Fruit fly (Drosophila melanogaster) whole organism, embryonic: ENCODE data around the gene CG34409.

Source experiments
- Ada2b ChIP-seq: fragments of 200-800 bp; sonication (Bioruptor generic); IDR thresholded peaks from 2 replicates; pipeline ENCODE4 v1.3.6; 2022; ENCODE audit warnings: missing biosample characterization, missing genetic modification characterization
- Awh ChIP-seq: fragments of 200-800 bp; sonication (Bioruptor generic); IDR thresholded peaks from 2 replicates; pipeline ENCODE4, ENCODE4 v1.3.6; 2022; ENCODE audit warnings: missing biosample characterization, missing genetic modification characterization
- Bdp1 ChIP-seq: fragments of 200-800 bp; sonication (Bioruptor generic); optimal IDR thresholded peaks from 3 replicates; lab custom pipeline; 2016; ENCODE audit warnings: missing biosample characterization, missing genetic modification characterization
- CG10274 ChIP-seq: fragments of 200-800 bp; sonication (Bioruptor generic); optimal IDR thresholded peaks from 3 replicates; lab custom pipeline; 2017; ENCODE audit warnings: missing biosample characterization, mild to moderate bottlenecking, missing genetic modification characterization
- CG11723 ChIP-seq: fragments of 200-800 bp; sonication (Bioruptor generic); optimal IDR thresholded peaks from 2 replicates; lab custom pipeline; 2017; ENCODE audit warnings: missing biosample characterization, mild to moderate bottlenecking, missing genetic modification characterization
- CG12391 ChIP-seq: fragments of 200-800 bp; sonication (Bioruptor generic); optimal IDR thresholded peaks from 3 replicates; lab custom pipeline; 2018; ENCODE audit warnings: missing biosample characterization, mild to moderate bottlenecking, missing genetic modification characterization, moderate library complexity
- CG13424 ChIP-seq: fragments of 200-800 bp; sonication (Bioruptor generic); optimal IDR thresholded peaks from 2 replicates; lab custom pipeline; 2019; ENCODE audit warnings: missing biosample characterization, mild to moderate bottlenecking, missing genetic modification characterization, moderate library complexity
- CG13624 ChIP-seq: fragments of 200-800 bp; sonication (Bioruptor generic); optimal IDR thresholded peaks from 2 replicates; lab custom pipeline; 2016; ENCODE audit warnings: missing biosample characterization, missing genetic modification characterization
- CG13894 ChIP-seq: fragments of 200-800 bp; sonication (Bioruptor generic); optimal IDR thresholded peaks from 3 replicates; lab custom pipeline; 2018; ENCODE audit warnings: missing biosample characterization, mild to moderate bottlenecking, missing genetic modification characterization, moderate library complexity
- CG15696 ChIP-seq: fragments of 200-800 bp; sonication (Bioruptor generic); optimal IDR thresholded peaks from 2 replicates; lab custom pipeline; 2019; ENCODE audit warnings: missing biosample characterization, mild to moderate bottlenecking, missing genetic modification characterization, moderate library complexity
- CG17385 ChIP-seq: fragments of 200-800 bp; sonication (Bioruptor generic); optimal IDR thresholded peaks from 3 replicates; lab custom pipeline; 2018; ENCODE audit warnings: missing biosample characterization, mild to moderate bottlenecking, missing genetic modification characterization
- CG2120 ChIP-seq: fragments of 200-800 bp; sonication (Bioruptor generic); optimal IDR thresholded peaks from 3 replicates; lab custom pipeline; 2016; ENCODE audit warnings: missing biosample characterization, missing genetic modification characterization
- CG32532 ChIP-seq: fragments of 200-800 bp; sonication (Bioruptor generic); IDR thresholded peaks from 2 replicates; pipeline ENCODE4 v1.3.6; 2022; ENCODE audit warnings: missing biosample characterization, missing genetic modification characterization
- CG3281 ChIP-seq: fragments of 200-800 bp; sonication (Bioruptor generic); optimal IDR thresholded peaks from 3 replicates; lab custom pipeline; 2017; ENCODE audit warnings: missing biosample characterization, mild to moderate bottlenecking, missing genetic modification characterization
- CG5180 ChIP-seq: fragments of 200-800 bp; sonication (Bioruptor generic); optimal IDR thresholded peaks from 3 replicates; lab custom pipeline; 2017; ENCODE audit warnings: missing biosample characterization, missing genetic modification characterization, mild to moderate bottlenecking, moderate library complexity, missing genetic modification reagents
- CG7357 ChIP-seq: fragments of 200-800 bp; sonication (Bioruptor generic); IDR thresholded peaks from 3 replicates; pipeline ENCODE4 v1.3.6; 2022; ENCODE audit warnings: missing biosample characterization, missing genetic modification characterization
- CG8924 ChIP-seq: fragments of 200-800 bp; optimal IDR thresholded peaks from 3 replicates; lab custom pipeline; 2019; ENCODE audit warnings: missing biosample characterization, mild to moderate bottlenecking, missing genetic modification characterization, moderate library complexity
- D19A ChIP-seq: fragments of 200-800 bp; optimal IDR thresholded peaks from 3 replicates; lab custom pipeline; 2019; ENCODE audit warnings: missing biosample characterization, mild to moderate bottlenecking, missing genetic modification characterization, moderate library complexity
- D19B ChIP-seq: fragments of 200-800 bp; sonication (Bioruptor generic); optimal IDR thresholded peaks from 2 replicates; lab custom pipeline; 2017; ENCODE audit warnings: missing biosample characterization, mild to moderate bottlenecking, missing genetic modification characterization
- Dp ChIP-seq: fragments of 200-800 bp; sonication (Bioruptor generic); optimal IDR thresholded peaks from 2 replicates; lab custom pipeline; 2018; ENCODE audit warnings: missing biosample characterization, mild to moderate bottlenecking, missing genetic modification characterization, moderate library complexity
- Dref ChIP-seq: fragments of 200-800 bp; sonication (Bioruptor generic); IDR thresholded peaks from 2 replicates; pipeline ENCODE4 v1.3.6; 2022; ENCODE audit warnings: missing biosample characterization, missing genetic modification characterization
- Drgx ChIP-seq: fragments of 200-800 bp; sonication (Bioruptor generic); IDR thresholded peaks from 2 replicates; pipeline ENCODE4 v1.3.6; 2022; ENCODE audit warnings: missing biosample characterization, missing genetic modification characterization
- Elba2 ChIP-seq: fragments of 200-800 bp; sonication (Bioruptor generic); optimal IDR thresholded peaks from 3 replicates; lab custom pipeline; 2016; ENCODE audit warnings: missing biosample characterization, missing genetic modification characterization
- Fer3 ChIP-seq: fragments of 200-800 bp; sonication (Bioruptor generic); optimal IDR thresholded peaks from 2 replicates; lab custom pipeline; 2018; ENCODE audit warnings: missing biosample characterization, mild to moderate bottlenecking, missing genetic modification characterization, moderate library complexity
- HLHmδ ChIP-seq: fragments of 200-800 bp; sonication (Bioruptor generic); optimal IDR thresholded peaks from 2 replicates; lab custom pipeline; 2018; ENCODE audit warnings: missing biosample characterization, mild to moderate bottlenecking, missing genetic modification characterization, moderate library complexity
- Med ChIP-seq: fragments of 200-800 bp; sonication (Bioruptor generic); peaks from one replicate; lab custom pipeline; 2016; ENCODE audit warnings: missing biosample characterization, missing genetic modification characterization, mild to moderate bottlenecking, inconsistent platforms, moderate library complexity
- Rfx ChIP-seq: fragments of 200-800 bp; sonication (Bioruptor generic); IDR thresholded peaks from 2 replicates; pipeline ENCODE4 v1.3.6; 2022; ENCODE audit warnings: missing biosample characterization, missing genetic modification characterization
- Six4 ChIP-seq: fragments of 200-800 bp; sonication (Bioruptor generic); optimal IDR thresholded peaks from 2 replicates; lab custom pipeline; 2016; ENCODE audit warnings: missing biosample characterization, missing genetic modification characterization
- Stat92E ChIP-seq, 3 experiments: fragments of >200 bp in 2 of 3; fragments of 200-800 bp in 1 of 3; sonication (Bioruptor generic) in 1 of 3; optimal IDR thresholded peaks; 2 replicates each; lab custom pipeline; 2017 to 2019; ENCODE audit warnings: missing biosample characterization in 3 of 3, missing genetic modification characterization in 3 of 3, mild to moderate bottlenecking in 1 of 3, moderate library complexity in 1 of 3
- TFAM ChIP-seq: fragments of 200-800 bp; sonication (Bioruptor generic); optimal IDR thresholded peaks from 2 replicates; lab custom pipeline; 2017; ENCODE audit warnings: missing biosample characterization, missing genetic modification characterization, inconsistent platforms
- Usf ChIP-seq: fragments of 200-800 bp; sonication (Bioruptor generic); optimal IDR thresholded peaks from 2 replicates; lab custom pipeline; 2017; ENCODE audit warnings: missing genotype, missing biosample characterization, missing genetic modification characterization
- ci ChIP-seq: fragments of 200-800 bp; sonication (Bioruptor generic); IDR thresholded peaks from 3 replicates; pipeline ENCODE4 v1.3.6; 2022; ENCODE audit warnings: missing biosample characterization, missing genetic modification characterization
- crol ChIP-seq: fragments of 200-800 bp; sonication (Bioruptor generic); IDR thresholded peaks from 2 replicates; pipeline ENCODE4 v1.3.6; 2022; ENCODE audit warnings: missing biosample characterization, missing genetic modification characterization
- dan ChIP-seq: fragments of 200-800 bp; sonication (Bioruptor generic); IDR thresholded peaks from 2 replicates; pipeline ENCODE4 v1.3.6; 2022; ENCODE audit warnings: missing biosample characterization, missing genetic modification characterization
- dati ChIP-seq: fragments of 200-800 bp; sonication (Bioruptor generic); IDR thresholded peaks from 2 replicates; pipeline ENCODE4 v1.3.6; 2022; ENCODE audit warnings: missing biosample characterization, missing genetic modification characterization
- dysf ChIP-seq: fragments of 200-800 bp; sonication (Bioruptor generic); IDR thresholded peaks from 3 replicates; pipeline ENCODE4 v1.3.6; 2022; ENCODE audit warnings: missing biosample characterization, missing genetic modification characterization
- exex ChIP-seq: fragments of 200-800 bp; sonication (Bioruptor generic); optimal IDR thresholded peaks from 4 replicates; lab custom pipeline; 2018; ENCODE audit warnings: missing biosample characterization, mild to moderate bottlenecking, missing genetic modification characterization, moderate library complexity
- gsb ChIP-seq: fragments of 200-800 bp; sonication (Bioruptor generic); IDR thresholded peaks from 2 replicates; pipeline ENCODE4 v1.3.6; 2022; ENCODE audit warnings: missing biosample characterization, missing genetic modification characterization
- jing ChIP-seq: fragments of 200-800 bp; sonication (Bioruptor generic); optimal IDR thresholded peaks from 2 replicates; lab custom pipeline; 2018; ENCODE audit warnings: missing biosample characterization, mild to moderate bottlenecking, missing genetic modification characterization
- kah ChIP-seq: fragments of 200-800 bp; sonication (Bioruptor generic); optimal IDR thresholded peaks from 2 replicates; lab custom pipeline; 2018; ENCODE audit warnings: missing biosample characterization, mild to moderate bottlenecking, missing genetic modification characterization
- otp ChIP-seq: fragments of 200-800 bp; sonication (Bioruptor generic); IDR thresholded peaks from 3 replicates; pipeline ENCODE4, ENCODE4 v1.3.6; 2022; ENCODE audit warnings: missing biosample characterization, missing genetic modification characterization
- peb ChIP-seq: fragments of 200-800 bp; sonication (Bioruptor generic); IDR thresholded peaks from 2 replicates; pipeline ENCODE4 v1.3.6; 2022; ENCODE audit warnings: missing biosample characterization, missing genetic modification characterization
- phol ChIP-seq: fragments of 200-800 bp; sonication (Bioruptor generic); optimal IDR thresholded peaks from 3 replicates; lab custom pipeline; 2018; ENCODE audit warnings: missing biosample characterization, mild to moderate bottlenecking, missing genetic modification characterization, moderate library complexity
- sr ChIP-seq: fragments of 200-800 bp; sonication (Bioruptor generic); IDR thresholded peaks from 3 replicates; pipeline ENCODE4 v1.3.6; 2022; ENCODE audit warnings: missing biosample characterization, missing genetic modification characterization
- tll ChIP-seq, 2 experiments: fragments of 200-800 bp in 1 of 2; fragments of >200 bp in 1 of 2; sonication (Bioruptor generic) in 1 of 2; optimal IDR thresholded peaks; 2 replicates each; lab custom pipeline; 2017 to 2019; ENCODE audit warnings: missing biosample characterization in 2 of 2, missing genetic modification characterization in 2 of 2, mild to moderate bottlenecking in 1 of 2, moderate library complexity in 1 of 2
- vfl ChIP-seq: fragments of 200-800 bp; sonication (Bioruptor generic); optimal IDR thresholded peaks from 2 replicates; lab custom pipeline; 2016; ENCODE audit warnings: missing biosample characterization, missing genetic modification characterization
- vnd ChIP-seq: fragments of 200-800 bp; sonication (Bioruptor generic); IDR thresholded peaks from 3 replicates; pipeline ENCODE4 v1.3.6; 2022; ENCODE audit warnings: missing biosample characterization, missing genetic modification characterization; ENCODE audit not compliant: partially characterized antibody

CG34409 gene

dm6 chr3R:9768884-9769283, 22.7 kb upstream of the CG34409 start, which contains the start of gene MED6:
Gene MED6, minus strand, starts transcription at chr3R:9768984.
- TF ChIP-seq Stat92E (GFP tag; optimal IDR thresholded peaks at IDR 0.05; lab: Kevin White, UChicago) (no peak), dati (GFP tag; lab: Robert Waterston, UW) (no peak), CG17385 (GFP tag; lab: Kevin White, UChicago) (no peak), kah (GFP tag; lab: Kevin White, UChicago) (no peak), Dref (GFP tag; lab: Robert Waterston, UW) (0 out of 2 replicates have a peak, but pooled peaks have one; percentile 27), CG12391 (tag; lab: Kevin White, UChicago) (no peak), CG11723 (GFP tag; lab: Kevin White, UChicago) (no peak), exex (tag; lab: Kevin White, UChicago) (no peak), Med (GFP tag; lab: Kevin White, UChicago) (peak; percentile 77), D19A (tag; lab: Kevin White, UChicago) (no peak), vnd (GFP tag; lab: Robert Waterston, UW) (no peak), gsb (0 out of 2 replicates have a peak, but pooled peaks have one; percentile 26), Awh (GFP tag; lab: Robert Waterston, UW) (no peak), CG32532 (GFP tag; lab: Robert Waterston, UW) (no peak), tll (GFP tag; optimal IDR thresholded peaks at IDR 0.05; lab: Kevin White, UChicago) (no peak), Elba2 (GFP tag; lab: Kevin White, UChicago) (no peak), CG8924 (tag; lab: Kevin White, UChicago) (no peak), CG13894 (no peak), ci (GFP tag; lab: Robert Waterston, UW) (0 out of 3 replicates have a peak, but pooled peaks have one; percentile 7), CG7357 (no peak), Dp (GFP tag; lab: Kevin White, UChicago) (no peak), dan (GFP tag; lab: Robert Waterston, UW) (no peak), HLHmδ (GFP tag; lab: Kevin White, UChicago) (no peak), phol (tag; lab: Kevin White, UChicago) (no peak), peb (GFP tag; lab: Robert Waterston, UW) (no peak), vfl (GFP tag; lab: Kevin White, UChicago) (no peak), Ada2b (GFP tag; lab: Robert Waterston, UW) (no peak)

DNA sequence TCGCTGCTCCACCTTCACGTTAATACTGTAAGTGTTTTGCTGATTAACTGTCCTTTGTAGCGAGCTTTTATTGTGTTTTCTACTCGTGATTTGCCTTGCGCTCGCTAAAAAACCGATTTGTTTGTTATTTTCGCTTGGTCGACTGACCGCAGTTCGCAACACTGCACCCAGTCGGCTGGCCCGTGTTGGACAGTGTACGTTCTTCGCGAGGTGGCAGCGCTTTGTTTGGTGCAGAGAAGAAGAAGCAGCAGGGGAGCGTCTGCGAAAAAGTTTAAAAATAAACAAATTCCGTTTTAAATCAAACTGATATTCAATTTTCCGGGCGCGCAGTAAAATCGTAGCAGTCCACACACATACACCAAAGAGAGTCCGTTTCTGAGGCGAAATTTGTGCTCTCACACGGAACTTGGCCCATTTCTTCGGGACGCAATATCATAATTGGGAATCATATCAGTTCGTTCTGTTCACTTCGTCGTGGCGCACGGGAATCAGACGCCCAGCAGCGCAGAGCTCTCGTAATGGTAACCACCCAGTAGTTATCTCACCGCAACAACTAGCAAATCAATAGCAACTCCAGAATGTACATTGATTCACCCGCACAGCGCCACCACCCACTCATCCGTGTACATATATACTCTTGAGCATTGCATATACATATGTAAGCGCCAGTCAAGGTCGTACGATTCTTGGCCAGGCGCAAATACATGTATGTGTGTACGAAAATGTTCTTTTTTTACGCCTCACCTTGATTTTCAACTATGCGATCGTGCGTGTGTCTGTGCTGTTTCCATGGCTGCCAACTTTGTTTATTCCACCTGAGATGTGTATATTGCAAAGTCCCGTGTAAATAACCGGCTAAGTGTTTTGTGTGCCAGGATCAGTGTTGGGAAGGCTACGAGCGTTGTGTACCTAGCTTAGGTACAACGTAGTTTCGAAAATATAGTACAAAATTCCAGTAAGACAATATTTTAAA, 21.7 kb upstream of the CG34409 start, which contains the start of gene Naa80:
Gene Naa80, plus strand, starts transcription at position 215 of the 973 bp plus-strand sequence.
- TF ChIP-seq CG15696 (tag; lab: Kevin White, UChicago): peak; percentile 53
- TF ChIP-seq otp (GFP tag; lab: Robert Waterston, UW): 0 out of 3 replicates have a peak, but pooled peaks have one; percentile 6
- peak; percentile 89 for TF ChIP-seq CG2120 (GFP tag; lab: Kevin White, UChicago)
- peak; percentile 51; the same call in 1 of the 3 replicates for TF ChIP-seq dysf (GFP tag; lab: Robert Waterston, UW)
- peak; percentile 31 for TF ChIP-seq kah (GFP tag; lab: Kevin White, UChicago)
- TF ChIP-seq Bdp1 (GFP tag; lab: Kevin White, UChicago): peak; percentile 58
- no peak for TF ChIP-seq TFAM
- peak; percentile 88 for TF ChIP-seq Rfx (GFP tag; lab: Robert Waterston, UW)
- peak; percentile 11; the same call in 1 of the 2 replicates for TF ChIP-seq Drgx
- peak; percentile 1 for TF ChIP-seq Six4 (GFP tag; lab: Kevin White, UChicago)
- no peak for TF ChIP-seq sr (GFP tag; lab: Robert Waterston, UW)
- 0 out of 2 replicates have a peak, but pooled peaks have one; percentile 20 for TF ChIP-seq crol
- no peak for TF ChIP-seq jing
- TF ChIP-seq CG5180 (GFP tag; lab: Kevin White, UChicago): no peak
- peak; percentile 8 for TF ChIP-seq D19B
- TF ChIP-seq CG10274 (GFP tag; lab: Kevin White, UChicago): peak; percentile 12
- peak; percentile 52 for TF ChIP-seq CG13424 (tag; lab: Kevin White, UChicago)
- peak; percentile 10 for TF ChIP-seq Usf (GFP tag; lab: Kevin White, UChicago)
- peak; percentile 88 for TF ChIP-seq CG13624 (GFP tag; lab: Kevin White, UChicago)
- peak; percentile 51 for TF ChIP-seq CG3281 (GFP tag; lab: Kevin White, UChicago)
- peak; percentile 45 for TF ChIP-seq Fer3 (tag; lab: Kevin White, UChicago)
